Worm (Caenorhabditis elegans) whole organism, L3 larva: Measurements from ENCODE around the gene F19G12.1.

Experiments used
- aly-2 ChIP-seq: fragments of 150-350 bp; optimal IDR thresholded peaks from 2 replicates; lab custom pipeline; 2014; ENCODE audit warnings: missing biosample characterization, missing genetic modification characterization
- ama-1 ChIP-seq: fragments of 150-350 bp; optimal IDR thresholded peaks from 2 replicates; lab custom pipeline; 2018
- nhr-237 ChIP-seq: fragments of 150-350 bp; optimal IDR thresholded peaks from 2 replicates; lab custom pipeline; 2014; ENCODE audit warnings: missing biosample characterization, missing genetic modification characterization
- nhr-77 ChIP-seq: fragments of 150-350 bp; optimal IDR thresholded peaks from 2 replicates; lab custom pipeline; 2014; ENCODE audit warnings: missing biosample characterization, missing genetic modification characterization
- zag-1 ChIP-seq: fragments of 150-350 bp; optimal IDR thresholded peaks from 2 replicates; lab custom pipeline; 2014; ENCODE audit warnings: missing biosample characterization, missing genetic modification characterization
- ztf-4 ChIP-seq: fragments of 150-350 bp; optimal IDR thresholded peaks from 2 replicates; lab custom pipeline; 2014; ENCODE audit warnings: missing biosample characterization, missing genetic modification characterization

DNA sequence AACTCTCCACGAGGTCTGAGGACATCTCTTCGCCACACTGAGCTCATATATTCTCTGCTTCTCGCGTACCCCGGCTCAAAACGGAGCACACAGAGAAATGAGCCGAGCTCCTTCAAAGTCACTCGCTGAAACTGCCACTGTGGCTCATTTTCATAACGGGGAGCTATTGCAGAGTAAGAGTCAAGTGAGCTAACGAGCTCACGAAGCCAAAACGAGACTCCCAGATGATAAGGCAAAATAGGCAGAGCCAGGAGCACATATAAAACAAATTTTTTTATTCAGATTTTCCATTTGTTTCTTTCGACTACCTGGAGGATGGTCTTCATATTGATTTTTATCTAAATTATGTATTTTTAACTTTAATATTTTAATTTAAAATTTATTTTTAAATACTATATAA lies 6.3 kb upstream of the F19G12.1 start, which contains the start of gene F19G12.3:
- TF ChIP-seq zag-1 (no peak), ztf-4 (tag; lab: Kevin White, UChicago) (no peak), nhr-237 (tag; lab: Kevin White, UChicago) (no peak), aly-2 (tag; lab: Kevin White, UChicago) (no peak), ama-1 (lab: Kevin White, UChicago) (no peak), nhr-77 (tag; lab: Kevin White, UChicago) (no peak)
